Fruit fly (Drosophila melanogaster) whole organism, embryonic: ENCODE results near the gene AP-1-2beta.

Experiments
- Blimp-1 ChIP-seq: fragments of 200-800 bp; sonication (Bioruptor generic); optimal IDR thresholded peaks from 3 replicates; lab custom pipeline; 2018; ENCODE audit warnings: missing biosample characterization, missing genetic modification characterization, mild to moderate bottlenecking, moderate library complexity, missing genetic modification reagents
- CG10147 ChIP-seq: fragments of 200-800 bp; sonication (Bioruptor generic); optimal IDR thresholded peaks from 2 replicates; lab custom pipeline; 2019; ENCODE audit warnings: missing biosample characterization, mild to moderate bottlenecking, missing genetic modification characterization, moderate library complexity
- CG10209 ChIP-seq: fragments of 200-800 bp; sonication (Bioruptor generic); optimal IDR thresholded peaks from 3 replicates; lab custom pipeline; 2017; ENCODE audit warnings: missing biosample characterization, mild to moderate bottlenecking, missing genetic modification characterization, missing genetic modification reagents
- CG10462 ChIP-seq: fragments of 200-800 bp; sonication (Bioruptor generic); optimal IDR thresholded peaks from 2 replicates; lab custom pipeline; 2016; ENCODE audit warnings: missing biosample characterization, missing genetic modification characterization
- CG11456 ChIP-seq: fragments of 200-800 bp; sonication (Bioruptor generic); IDR thresholded peaks from 3 replicates; pipeline ENCODE4 v1.3.6; 2022; ENCODE audit warnings: missing biosample characterization, missing genetic modification characterization
- CG12155 ChIP-seq: fragments of 200-800 bp; sonication (Bioruptor generic); optimal IDR thresholded peaks from 3 replicates; lab custom pipeline; 2016; ENCODE audit warnings: missing biosample characterization, missing genetic modification characterization
- CG12391 ChIP-seq: fragments of 200-800 bp; sonication (Bioruptor generic); optimal IDR thresholded peaks from 3 replicates; lab custom pipeline; 2018; ENCODE audit warnings: missing biosample characterization, mild to moderate bottlenecking, missing genetic modification characterization, moderate library complexity
- CG15514 ChIP-seq: fragments of 200-800 bp; sonication (Bioruptor generic); optimal IDR thresholded peaks from 3 replicates; lab custom pipeline; 2017; ENCODE audit warnings: missing biosample characterization, missing genetic modification characterization, mild to moderate bottlenecking, moderate library complexity, missing genetic modification reagents
- CG15696 ChIP-seq: fragments of 200-800 bp; sonication (Bioruptor generic); optimal IDR thresholded peaks from 2 replicates; lab custom pipeline; 2019; ENCODE audit warnings: missing biosample characterization, mild to moderate bottlenecking, missing genetic modification characterization, moderate library complexity
- CG17385 ChIP-seq: fragments of 200-800 bp; sonication (Bioruptor generic); optimal IDR thresholded peaks from 3 replicates; lab custom pipeline; 2018; ENCODE audit warnings: missing biosample characterization, mild to moderate bottlenecking, missing genetic modification characterization
- CG18599 ChIP-seq: fragments of 200-800 bp; sonication (Bioruptor generic); optimal IDR thresholded peaks from 3 replicates; lab custom pipeline; 2017; ENCODE audit warnings: missing biosample characterization, missing genetic modification characterization, mild to moderate bottlenecking, moderate library complexity, missing genetic modification reagents
- CG2678 ChIP-seq: fragments of 200-800 bp; sonication (Bioruptor generic); optimal IDR thresholded peaks from 3 replicates; lab custom pipeline; 2019; ENCODE audit warnings: missing biosample characterization, mild to moderate bottlenecking, missing genetic modification characterization, moderate library complexity
- CG2712 ChIP-seq: fragments of 200-800 bp; optimal IDR thresholded peaks from 3 replicates; lab custom pipeline; 2019; ENCODE audit warnings: missing biosample characterization, mild to moderate bottlenecking, missing genetic modification characterization, moderate library complexity
- CG31441 ChIP-seq: fragments of 200-800 bp; sonication (Bioruptor generic); IDR thresholded peaks from 2 replicates; pipeline ENCODE4 v1.3.6; 2022; ENCODE audit warnings: missing biosample characterization, missing genetic modification characterization
- CG32532 ChIP-seq: fragments of 200-800 bp; sonication (Bioruptor generic); IDR thresholded peaks from 2 replicates; pipeline ENCODE4 v1.3.6; 2022; ENCODE audit warnings: missing biosample characterization, missing genetic modification characterization
- CG6813 ChIP-seq: fragments of 200-800 bp; sonication (Bioruptor generic); optimal IDR thresholded peaks from 2 replicates; lab custom pipeline; 2017; ENCODE audit warnings: missing biosample characterization, missing genetic modification characterization, mild to moderate bottlenecking, moderate library complexity, missing genetic modification reagents
- CG7556 ChIP-seq: fragments of 200-800 bp; sonication (Bioruptor generic); optimal IDR thresholded peaks from 2 replicates; lab custom pipeline; 2017; ENCODE audit warnings: missing biosample characterization, mild to moderate bottlenecking, missing genetic modification characterization
- CG7839 ChIP-seq: fragments of 200-800 bp; sonication (Bioruptor generic); optimal IDR thresholded peaks from 3 replicates; lab custom pipeline; 2018; ENCODE audit warnings: missing biosample characterization, mild to moderate bottlenecking, missing genetic modification characterization, moderate library complexity
- CG8944 ChIP-seq: fragments of 200-800 bp; sonication (Bioruptor generic); optimal IDR thresholded peaks from 3 replicates; lab custom pipeline; 2016; ENCODE audit warnings: missing biosample characterization, missing genetic modification characterization
- CG9727 ChIP-seq: fragments of 200-800 bp; sonication (Bioruptor generic); optimal IDR thresholded peaks from 3 replicates; lab custom pipeline; 2017; ENCODE audit warnings: missing biosample characterization, mild to moderate bottlenecking, missing genetic modification characterization
- CoRest ChIP-seq: fragments of 200-800 bp; sonication (Bioruptor generic); optimal IDR thresholded peaks from 3 replicates; lab custom pipeline; 2018; ENCODE audit warnings: missing biosample characterization, mild to moderate bottlenecking, missing genetic modification characterization, moderate library complexity
- D19A ChIP-seq: fragments of 200-800 bp; optimal IDR thresholded peaks from 3 replicates; lab custom pipeline; 2019; ENCODE audit warnings: missing biosample characterization, mild to moderate bottlenecking, missing genetic modification characterization, moderate library complexity
- Dref ChIP-seq: fragments of 200-800 bp; sonication (Bioruptor generic); IDR thresholded peaks from 2 replicates; pipeline ENCODE4 v1.3.6; 2022; ENCODE audit warnings: missing biosample characterization, missing genetic modification characterization
- E2f2 ChIP-seq: fragments of 200-800 bp; sonication (Bioruptor generic); IDR thresholded peaks from 2 replicates; pipeline ENCODE4 v1.3.6; 2022; ENCODE audit warnings: missing biosample characterization, missing genetic modification characterization
- Ets65A ChIP-seq: fragments of 200-800 bp; sonication (Bioruptor generic); peaks from one replicate; lab custom pipeline; 2016; ENCODE audit warnings: missing biosample characterization, missing genetic modification characterization
- Hmr ChIP-seq: fragments of 200-800 bp; sonication (Bioruptor generic); optimal IDR thresholded peaks from 3 replicates; lab custom pipeline; 2017; ENCODE audit warnings: mild to moderate bottlenecking, missing biosample characterization, missing genetic modification reagents, missing genetic modification characterization
- Hr51 ChIP-seq, 2 experiments: fragments of 200-800 bp; sonication (Bioruptor generic); optimal IDR thresholded peaks; 2 replicates in 1 of 2; 3 replicates in 1 of 2; lab custom pipeline; 2016 to 2018; ENCODE audit warnings: missing biosample characterization in 2 of 2, missing genetic modification characterization in 2 of 2, mild to moderate bottlenecking in 1 of 2, moderate library complexity in 1 of 2
- Hsf ChIP-seq: fragments of 200-800 bp; sonication (Bioruptor generic); optimal IDR thresholded peaks from 3 replicates; lab custom pipeline; 2016; ENCODE audit warnings: missing biosample characterization, missing genetic modification characterization
- Med ChIP-seq: fragments of 200-800 bp; sonication (Bioruptor generic); peaks from one replicate; lab custom pipeline; 2016; ENCODE audit warnings: missing biosample characterization, missing genetic modification characterization, mild to moderate bottlenecking, inconsistent platforms, moderate library complexity
- Meics ChIP-seq: fragments of 200-800 bp; sonication (Bioruptor generic); optimal IDR thresholded peaks from 2 replicates; lab custom pipeline; 2017; ENCODE audit warnings: missing biosample characterization, mild to moderate bottlenecking, missing genetic modification characterization
- Oli ChIP-seq: fragments of 200-800 bp; sonication (Bioruptor generic); optimal IDR thresholded peaks from 2 replicates; lab custom pipeline; 2018; ENCODE audit warnings: missing biosample characterization, mild to moderate bottlenecking, missing genetic modification characterization, moderate library complexity
- Trl ChIP-seq, 3 experiments: fragments of >200 bp in 2 of 3; fragments of 200-800 bp in 1 of 3; sonication (Bioruptor generic) in 1 of 3; optimal IDR thresholded peaks; 2 replicates in 1 of 3; 3 replicates in 2 of 3; lab custom pipeline; 2016 to 2017; ENCODE audit warnings: missing biosample characterization in 1 of 3, missing genetic modification characterization in 1 of 3
- Xrp1 ChIP-seq: fragments of 200-800 bp; sonication (Bioruptor generic); IDR thresholded peaks from 2 replicates; pipeline ENCODE4 v1.3.6; 2022; ENCODE audit warnings: missing biosample characterization, missing genetic modification characterization
- dmrt99B ChIP-seq: fragments of 200-800 bp; sonication (Bioruptor generic); optimal IDR thresholded peaks from 2 replicates; lab custom pipeline; 2018; ENCODE audit warnings: missing biosample characterization, mild to moderate bottlenecking, missing genetic modification characterization, moderate library complexity
- dpn ChIP-seq, 2 experiments: fragments of 200-800 bp; sonication (Bioruptor generic); optimal IDR thresholded peaks; 3 replicates each; lab custom pipeline; 2016; ENCODE audit warnings: missing biosample characterization in 2 of 2, missing genetic modification characterization in 2 of 2
- gem ChIP-seq: fragments of 200-800 bp; sonication (Bioruptor generic); optimal IDR thresholded peaks from 2 replicates; lab custom pipeline; 2019; ENCODE audit warnings: missing biosample characterization, mild to moderate bottlenecking, missing genetic modification characterization, moderate library complexity
- grau ChIP-seq: fragments of 200-800 bp; optimal IDR thresholded peaks from 3 replicates; lab custom pipeline; 2019; ENCODE audit warnings: missing biosample characterization, mild to moderate bottlenecking, missing genetic modification characterization, moderate library complexity
- lilli ChIP-seq: fragments of 200-800 bp; sonication (Bioruptor generic); optimal IDR thresholded peaks from 3 replicates; lab custom pipeline; 2016; ENCODE audit warnings: missing biosample characterization, missing genetic modification characterization
- luna ChIP-seq: fragments of 200-800 bp; sonication (Bioruptor generic); optimal IDR thresholded peaks from 2 replicates; lab custom pipeline; 2016; ENCODE audit warnings: missing biosample characterization, missing genetic modification characterization
- mam ChIP-seq: fragments of 200-800 bp; sonication (Bioruptor generic); optimal IDR thresholded peaks from 3 replicates; lab custom pipeline; 2016; ENCODE audit warnings: missing biosample characterization, missing genetic modification characterization
- pho ChIP-seq: fragments of 200-800 bp; sonication (Bioruptor generic); optimal IDR thresholded peaks from 2 replicates; lab custom pipeline; 2016; ENCODE audit warnings: missing biosample characterization, missing genetic modification characterization
- slbo ChIP-seq: fragments of 200-800 bp; sonication (Bioruptor generic); IDR thresholded peaks from 2 replicates; pipeline ENCODE4 v1.3.6; 2022; ENCODE audit warnings: missing biosample characterization, missing genetic modification characterization
- sr ChIP-seq: fragments of 200-800 bp; sonication (Bioruptor generic); IDR thresholded peaks from 3 replicates; pipeline ENCODE4 v1.3.6; 2022; ENCODE audit warnings: missing biosample characterization, missing genetic modification characterization
- ttk ChIP-seq: fragments of 200-800 bp; sonication (Bioruptor generic); IDR thresholded peaks from 2 replicates; pipeline ENCODE4 v2.1.2; 2022; ENCODE audit warnings: missing biosample characterization, missing genetic modification characterization
- unc-4 ChIP-seq: fragments of 200-800 bp; sonication (Bioruptor generic); IDR thresholded peaks from 2 replicates; pipeline ENCODE4 v1.3.6; 2022; ENCODE audit warnings: missing biosample characterization, missing genetic modification characterization; ENCODE audit not compliant: partially characterized antibody
- zen ChIP-seq: fragments of 200-800 bp; sonication (Bioruptor generic); optimal IDR thresholded peaks from 3 replicates; lab custom pipeline; 2018; ENCODE audit warnings: missing biosample characterization, mild to moderate bottlenecking, missing genetic modification characterization, moderate library complexity
- zen2 ChIP-seq: fragments of 200-800 bp; sonication (Bioruptor generic); IDR thresholded peaks from 3 replicates; pipeline ENCODE4 v1.3.6; 2022; ENCODE audit warnings: missing biosample characterization, missing genetic modification characterization; ENCODE audit not compliant: partially characterized antibody
- zf30C ChIP-seq: fragments of 200-800 bp; sonication (Bioruptor generic); optimal IDR thresholded peaks from 3 replicates; lab custom pipeline; 2018; ENCODE audit warnings: missing biosample characterization, mild to moderate bottlenecking, missing genetic modification characterization

Gene AP-1-2beta

DNA sequence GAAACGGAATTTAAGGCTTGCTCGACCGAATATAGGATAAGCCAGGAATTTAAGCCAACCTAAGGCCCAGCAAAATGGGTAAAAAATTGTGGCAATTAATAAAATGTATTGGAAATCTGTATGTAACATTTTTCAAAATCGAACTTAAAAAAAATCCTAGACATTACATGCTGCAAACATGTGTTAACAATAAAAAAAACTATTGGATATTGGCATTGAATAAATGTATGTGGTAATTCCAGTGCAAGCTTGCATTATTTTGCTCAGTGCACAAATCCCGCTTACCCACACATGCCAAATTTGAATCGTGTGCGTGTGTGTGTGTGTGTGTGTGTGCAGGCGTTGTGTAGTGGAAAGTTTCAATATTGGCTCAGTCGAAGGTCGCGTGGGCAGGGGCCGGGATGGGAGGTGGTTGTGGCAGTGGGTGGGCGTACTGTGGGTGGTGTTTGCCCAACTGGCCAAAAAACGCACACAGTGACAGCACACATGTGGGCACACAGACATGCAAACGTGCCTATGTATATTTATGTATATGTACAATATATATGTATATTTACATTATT, 32.7 kb downstream of the AP-1-2beta start:
- TF ChIP-seq sr = peak; percentile 63; the same call in 2 of the 3 replicates
- TF ChIP-seq slbo (GFP tag; lab: Robert Waterston, UW) = peak; percentile 45; the same call in 1 of the 2 replicates
- peak in 1 of 2 experiments; percentile 9 for TF ChIP-seq dpn (GFP tag; optimal IDR thresholded peaks at IDR 0.05; lab: Kevin White, UChicago)
- TF ChIP-seq CG2678 (tag; lab: Kevin White, UChicago) = peak; percentile 31
- no peak for TF ChIP-seq CG11456 (GFP tag; lab: Robert Waterston, UW)
- TF ChIP-seq CG32532 (GFP tag; lab: Robert Waterston, UW) = 0 out of 2 replicates have a peak, but pooled peaks have one; percentile 18
- peak; percentile 40 for TF ChIP-seq CG18599 (GFP tag; lab: Kevin White, UChicago)
- peak; percentile 20 for TF ChIP-seq grau (tag; lab: Kevin White, UChicago)
- TF ChIP-seq CG10462 (GFP tag; lab: Kevin White, UChicago) = peak; percentile 8
- peak; percentile 13 for TF ChIP-seq CG12155 (GFP tag; lab: Kevin White, UChicago)
- TF ChIP-seq CG7839 (tag; lab: Kevin White, UChicago) = peak; percentile 31
- peak; percentile 6 for TF ChIP-seq CG2712 (tag; lab: Kevin White, UChicago)
- TF ChIP-seq CG31441 (GFP tag; lab: Robert Waterston, UW) = 0 out of 2 replicates have a peak, but pooled peaks have one; percentile 27
- TF ChIP-seq Hmr = peak; percentile 10
- TF ChIP-seq E2f2 (GFP tag; lab: Robert Waterston, UW) = 0 out of 2 replicates have a peak, but pooled peaks have one; percentile 13
- peak; percentile 30 for TF ChIP-seq Meics (GFP tag; lab: Kevin White, UChicago)
- TF ChIP-seq CG10147 (GFP tag; lab: Kevin White, UChicago) = peak; percentile 21
- peak; percentile 11 for TF ChIP-seq CG6813 (GFP tag; lab: Kevin White, UChicago)
- peak; percentile 58 for TF ChIP-seq Ets65A (GFP tag; lab: Kevin White, UChicago)
- TF ChIP-seq pho (GFP tag; lab: Kevin White, UChicago) = peak; percentile 10
- peak; percentile 20 for TF ChIP-seq CG12391 (tag; lab: Kevin White, UChicago)
- peak; percentile 42 for TF ChIP-seq gem (tag; lab: Kevin White, UChicago)
- peak; percentile 19 for TF ChIP-seq Hsf
- peak in 1 of 2 experiments; percentile 14 for TF ChIP-seq Hr51 (GFP tag; optimal IDR thresholded peaks at IDR 0.05; lab: Kevin White, UChicago)
- peak; percentile 40; the same call in 1 of the 2 replicates for TF ChIP-seq Xrp1
- TF ChIP-seq Med (GFP tag; lab: Kevin White, UChicago) = peak; percentile 84
- TF ChIP-seq CoRest (tag; lab: Kevin White, UChicago) = peak; percentile 2
- TF ChIP-seq luna (GFP tag; lab: Kevin White, UChicago) = no peak
- TF ChIP-seq D19A (tag; lab: Kevin White, UChicago) = peak; percentile 14
- TF ChIP-seq CG10209 (GFP tag; lab: Kevin White, UChicago) = peak; percentile 41
- TF ChIP-seq mam = peak; percentile 7
- TF ChIP-seq Dref = no peak
- no peak for TF ChIP-seq zen2 (GFP tag; lab: Robert Waterston, UW)
- TF ChIP-seq CG7556 (GFP tag; lab: Kevin White, UChicago) = peak; percentile 52
- no peak for TF ChIP-seq ttk (GFP tag; lab: Robert Waterston, UW)
- no peak for TF ChIP-seq Oli (tag; lab: Kevin White, UChicago)
- TF ChIP-seq CG15696 (tag; lab: Kevin White, UChicago) = peak; percentile 9
- TF ChIP-seq unc-4 (GFP tag; lab: Robert Waterston, UW) = no peak
- TF ChIP-seq CG15514 (GFP tag; lab: Kevin White, UChicago) = peak; percentile 22
- peak; percentile 8 for TF ChIP-seq Blimp-1
- peak; percentile 53 for TF ChIP-seq CG9727
- TF ChIP-seq zen (tag; lab: Kevin White, UChicago) = peak; percentile 5
- peak; percentile 32 for TF ChIP-seq dmrt99B (tag; lab: Kevin White, UChicago)
- peak; percentile 74 for TF ChIP-seq zf30C (GFP tag; lab: Kevin White, UChicago)
- TF ChIP-seq CG17385 (GFP tag; lab: Kevin White, UChicago) = peak; percentile 13
- peak; percentile 35 for TF ChIP-seq CG8944 (GFP tag; lab: Kevin White, UChicago)
- peak; percentile 32 for TF ChIP-seq lilli (GFP tag; lab: Kevin White, UChicago)
- no peak for TF ChIP-seq Trl (optimal IDR thresholded peaks at IDR 0.05; lab: Kevin White, UChicago)
- peak; percentile 15 for TF ChIP-seq Trl (GFP tag; optimal IDR thresholded peaks at IDR 0.05; lab: Kevin White, UChicago)
